Fruit fly (Drosophila melanogaster): ENCODE results near the gene Pus7.

The Pus7 gene

DNA sequence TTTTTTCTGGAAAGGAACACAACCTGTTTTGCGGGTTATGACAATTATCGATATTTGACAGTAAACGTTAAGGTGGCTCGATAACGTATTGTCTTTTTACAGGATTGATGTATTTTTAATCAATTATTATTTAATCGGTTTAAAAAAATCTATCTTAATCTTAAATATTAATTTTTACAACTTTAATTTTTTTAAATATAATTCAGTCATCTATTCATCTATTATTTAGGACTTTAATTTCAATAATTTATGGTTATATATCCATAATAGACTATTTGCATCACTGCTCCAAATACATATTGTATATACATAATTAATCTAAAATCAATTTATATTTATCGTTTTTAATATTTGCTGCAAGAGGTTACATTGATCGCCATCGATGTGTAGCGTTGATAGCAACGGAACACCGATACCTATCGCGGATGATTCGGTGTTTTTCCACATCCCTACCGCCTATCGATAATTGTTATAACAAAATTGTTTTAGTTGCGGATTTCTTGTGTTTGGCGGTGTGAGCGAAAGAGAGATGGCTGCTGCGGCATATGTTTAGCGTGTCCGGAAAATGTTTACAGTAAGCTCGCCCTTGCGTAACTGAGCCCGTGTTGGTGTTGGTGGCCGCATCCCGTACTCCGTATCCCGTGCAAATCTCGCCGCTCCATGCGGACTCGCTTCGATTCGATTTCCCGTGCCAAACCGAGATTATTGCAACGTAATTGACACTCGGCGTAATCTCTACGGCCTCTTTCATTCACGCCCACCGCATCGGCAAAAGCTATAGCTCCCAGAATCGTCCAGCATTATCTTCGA is 15.2 kb downstream of the Pus7 start, which contains the start of the genes GstO1 and foi (continued):
- peak; percentile 9 for TF ChIP-seq CrebB (tag; optimal IDR thresholded peaks at IDR 0.05)
- TF ChIP-seq tna (GFP tag; IDR thresholded peaks at IDR 0.05; ENCODE audit: partially characterized antibody): peak; percentile 99
- no peak for TF ChIP-seq jumu (GFP tag; optimal IDR thresholded peaks at IDR 0.05)
- no peak for TF ChIP-seq Awh (GFP tag; IDR thresholded peaks at IDR 0.05)
- TF ChIP-seq CG17912 (GFP tag; optimal IDR thresholded peaks at IDR 0.05): no peak
- TF ChIP-seq sr (GFP tag; IDR thresholded peaks at IDR 0.05): no peak
- peak; percentile 15 for TF ChIP-seq gfzf (GFP tag; optimal IDR thresholded peaks at IDR 0.05)
- peak; percentile 55; the same call in 1 of the 3 replicates for TF ChIP-seq CG17361 (GFP tag; IDR thresholded peaks at IDR 0.05)
- TF ChIP-seq Ptx1 (GFP tag; IDR thresholded peaks at IDR 0.05): peak; percentile 21; the same call in 1 of the 2 replicates
- TF ChIP-seq CG8359 (GFP tag; optimal IDR thresholded peaks at IDR 0.05; ENCODE audit: borderline replicate concordance): no peak
- no peak for TF ChIP-seq CG1529 (GFP tag; optimal IDR thresholded peaks at IDR 0.05)
- peak; percentile 90 for TF ChIP-seq CG9932 (GFP tag; IDR thresholded peaks at IDR 0.05)
- TF ChIP-seq CG3281 (GFP tag; optimal IDR thresholded peaks at IDR 0.05): peak; percentile 19
- TF ChIP-seq pfk (GFP tag; optimal IDR thresholded peaks at IDR 0.05): peak; percentile 5
- peak; percentile 94 for TF ChIP-seq Dll (GFP tag; IDR thresholded peaks at IDR 0.05; ENCODE audit: partially characterized antibody)
- TF ChIP-seq CG10959 (GFP tag; IDR thresholded peaks at IDR 0.05): no peak
- TF ChIP-seq CG34224 (GFP tag; IDR thresholded peaks at IDR 0.05; ENCODE audit: partially characterized antibody): peak; percentile 94
- no peak for TF ChIP-seq CG2875 (GFP tag; optimal IDR thresholded peaks at IDR 0.05)
- TF ChIP-seq CG3838 (GFP tag; optimal IDR thresholded peaks at IDR 0.05): peak; percentile 29
- TF ChIP-seq CG17612 (GFP tag; IDR thresholded peaks at IDR 0.05): no peak
- no peak for TF ChIP-seq chif (GFP tag; optimal IDR thresholded peaks at IDR 0.05)
- TF ChIP-seq CG6272 (GFP tag; IDR thresholded peaks at IDR 0.05): peak; percentile 60; the same call in 1 of the 2 replicates
- TF ChIP-seq CG2202 (tag; optimal IDR thresholded peaks at IDR 0.05): no peak
- no peak for TF ChIP-seq H15 (GFP tag; IDR thresholded peaks at IDR 0.05)
- peak; percentile 0 for TF ChIP-seq scrt (GFP tag; optimal IDR thresholded peaks at IDR 0.05)
- TF ChIP-seq MBD-R2 (GFP tag; IDR thresholded peaks at IDR 0.05): peak; percentile 68
- 0 out of 2 replicates have a peak, but pooled peaks have one; percentile 30 for TF ChIP-seq CG10321 (GFP tag; IDR thresholded peaks at IDR 0.05)
- TF ChIP-seq crp (GFP tag; optimal IDR thresholded peaks at IDR 0.05): no peak
- TF ChIP-seq Pdp1 (GFP tag; optimal IDR thresholded peaks at IDR 0.05): peak in 1 of 2 experiments; percentile 87
- peak; percentile 13 for TF ChIP-seq nom (GFP tag; optimal IDR thresholded peaks at IDR 0.05)
- no peak for TF ChIP-seq Side (GFP tag; optimal IDR thresholded peaks at IDR 0.05)
- TF ChIP-seq Drgx (GFP tag; IDR thresholded peaks at IDR 0.05): no peak
- TF ChIP-seq bsh (GFP tag; optimal IDR thresholded peaks at IDR 0.05): no peak
- no peak for TF ChIP-seq CG7987 (GFP tag; optimal IDR thresholded peaks at IDR 0.05)
- TF ChIP-seq slbo (GFP tag; IDR thresholded peaks at IDR 0.05): peak; percentile 68
- no peak for TF ChIP-seq run (tag; optimal IDR thresholded peaks at IDR 0.05)
- no peak for TF ChIP-seq gt (GFP tag; IDR thresholded peaks at IDR 0.05)
- peak; percentile 99 for TF ChIP-seq vnd (GFP tag; IDR thresholded peaks at IDR 0.05; ENCODE audit: partially characterized antibody)
- TF ChIP-seq CG10654 (GFP tag; optimal IDR thresholded peaks at IDR 0.05): no peak
- no peak for TF ChIP-seq Hr39 (optimal IDR thresholded peaks at IDR 0.05)
- TF ChIP-seq E2f2 (GFP tag; IDR thresholded peaks at IDR 0.05): peak; percentile 74
- no peak for TF ChIP-seq Poxn (GFP tag; IDR thresholded peaks at IDR 0.05)
- TF ChIP-seq GATAe (GFP tag; conservative IDR thresholded peaks at IDR 0.05): no peak
- no peak for TF ChIP-seq yki (optimal IDR thresholded peaks at IDR 0.05)
- no peak for TF ChIP-seq CG9609 (GFP tag; optimal IDR thresholded peaks at IDR 0.05)
- no peak for TF ChIP-seq CG5245 (GFP tag; optimal IDR thresholded peaks at IDR 0.05)
- TF ChIP-seq ERR (GFP tag; optimal IDR thresholded peaks at IDR 0.05): no peak
- no peak for TF ChIP-seq maf-S (GFP tag; optimal IDR thresholded peaks at IDR 0.05)
- TF ChIP-seq HLHmδ (GFP tag; optimal IDR thresholded peaks at IDR 0.05): peak; percentile 24
- no peak for TF ChIP-seq CG14667 (GFP tag; IDR thresholded peaks at IDR 0.05)

All from whole organism, embryonic.